Worm (Caenorhabditis elegans) whole organism, L3 larva: ENCODE data around the gene nlp-71.

Experiments
- ama-1 ChIP-seq: fragments of 150-350 bp; optimal IDR thresholded peaks from 2 replicates; lab custom pipeline; 2018
- ceh-82 ChIP-seq: fragments of 150-350 bp; optimal IDR thresholded peaks from 2 replicates; lab custom pipeline; 2014; ENCODE audit warnings: missing biosample characterization, missing genetic modification characterization
- mdl-1 ChIP-seq: fragments of 150-350 bp; optimal IDR thresholded peaks from 2 replicates; lab custom pipeline; 2014; ENCODE audit warnings: missing biosample characterization, missing genetic modification characterization
- nhr-77 ChIP-seq: fragments of 150-350 bp; optimal IDR thresholded peaks from 2 replicates; lab custom pipeline; 2014; ENCODE audit warnings: missing biosample characterization, missing genetic modification characterization

- TF ChIP-seq ama-1 (no peak), mdl-1 (tag; lab: Kevin White, UChicago) (no peak), ceh-82 (tag; lab: Kevin White, UChicago) (no peak), nhr-77 (tag; lab: Kevin White, UChicago) (no peak)
Measured at ce11 chrIV:6361668-6362067, 51.7 kb downstream of the nlp-71 start, which contains the start of gene Y73B6BL.47.
